Worm (Caenorhabditis elegans) whole organism, L1 larva: ENCODE measurements around the gene argn-1.

Source experiments
- C04F5.9 ChIP-seq: sonication (generic microtip); optimal IDR thresholded peaks from 2 replicates; lab custom pipeline; 2016; ENCODE audit warnings: missing genetic modification characterization, missing compliant biosample characterization
- C16A3.4 ChIP-seq: fragments of 150-350 bp; optimal IDR thresholded peaks from 2 replicates; lab custom pipeline; 2014; ENCODE audit warnings: missing biosample characterization, missing genetic modification characterization
- C34B4.2 ChIP-seq: sonication (generic microtip); optimal IDR thresholded peaks from 2 replicates; lab custom pipeline; 2017; ENCODE audit warnings: mild to moderate bottlenecking, missing genetic modification characterization, missing compliant biosample characterization
- Y116A8C.19 ChIP-seq: sonication (generic microtip); optimal IDR thresholded peaks from 2 replicates; lab custom pipeline; 2016; ENCODE audit warnings: missing compliant biosample characterization, missing genetic modification characterization, borderline replicate concordance
- aha-1 ChIP-seq: fragments of 150-350 bp; optimal IDR thresholded peaks from 2 replicates; lab custom pipeline; 2014; ENCODE audit warnings: missing biosample characterization, missing genetic modification characterization
- alr-1 ChIP-seq: fragments of 200-800 bp; sonication (Bioruptor generic); optimal IDR thresholded peaks from 2 replicates; lab custom pipeline; 2018; ENCODE audit warnings: borderline replicate concordance, mild to moderate bottlenecking, missing genetic modification characterization, missing compliant biosample characterization
- aly-2 ChIP-seq: fragments of 150-350 bp; optimal IDR thresholded peaks from 2 replicates; lab custom pipeline; 2014; ENCODE audit warnings: missing biosample characterization, missing genetic modification characterization
- blmp-1 ChIP-seq: fragments of 150-350 bp; optimal IDR thresholded peaks from 2 replicates; lab custom pipeline; 2014; ENCODE audit warnings: missing biosample characterization, missing genetic modification characterization
- ceh-8 ChIP-seq: fragments of 200-800 bp; sonication (Bioruptor generic); optimal IDR thresholded peaks from 2 replicates; lab custom pipeline; 2018; ENCODE audit warnings: mild to moderate bottlenecking, missing genetic modification characterization, moderate library complexity, missing compliant biosample characterization
- ceh-90 ChIP-seq: sonication (generic microtip); optimal IDR thresholded peaks from 2 replicates; lab custom pipeline; 2016; ENCODE audit warnings: missing genetic modification characterization, missing compliant biosample characterization
- dpl-1 ChIP-seq, 3 experiments: fragments of 150-350 bp in 2 of 3; sonication (generic microtip) in 1 of 3; optimal IDR thresholded peaks; 2 replicates each; lab custom pipeline; 2014 to 2017; ENCODE audit warnings: missing biosample characterization in 3 of 3, missing genetic modification characterization in 3 of 3, missing genetic modification reagents in 3 of 3
- dsc-1 ChIP-seq: sonication (generic microtip); optimal IDR thresholded peaks from 2 replicates; lab custom pipeline; 2016; ENCODE audit warnings: mild to moderate bottlenecking, missing genetic modification characterization, missing compliant biosample characterization
- efl-3 ChIP-seq: fragments of 200-800 bp; sonication (Bioruptor generic); optimal IDR thresholded peaks from 2 replicates; lab custom pipeline; 2018; ENCODE audit warnings: mild to moderate bottlenecking, missing genetic modification characterization, missing compliant biosample characterization
- egl-13 ChIP-seq: sonication (generic microtip); optimal IDR thresholded peaks from 2 replicates; lab custom pipeline; 2016; ENCODE audit warnings: missing genotype, missing genetic modification reagents, missing genetic modification characterization, missing compliant biosample characterization
- egl-27 ChIP-seq, 2 experiments: fragments of 150-350 bp in 1 of 2; sonication (generic microtip); optimal IDR thresholded peaks; 3 replicates each; lab custom pipeline; 2017 to 2018; ENCODE audit warnings: missing biosample characterization in 2 of 2, missing genetic modification characterization in 2 of 2, missing genetic modification reagents in 2 of 2
- elt-3 ChIP-seq, 6 experiments: fragments of 150-350 bp in 1 of 6; sonication (generic microtip); optimal IDR thresholded peaks; 2 replicates each; lab custom pipeline; 2017 to 2018; ENCODE audit warnings: missing biosample characterization in 6 of 6, missing genetic modification characterization in 6 of 6, inconsistent platforms in 1 of 6
- fkh-4 ChIP-seq: sonication (generic microtip); optimal IDR thresholded peaks from 2 replicates; lab custom pipeline; 2016; ENCODE audit warnings: missing compliant biosample characterization, missing genetic modification characterization, borderline replicate concordance
- fos-1 ChIP-seq: fragments of 150-350 bp; optimal IDR thresholded peaks from 2 replicates; lab custom pipeline; 2014; ENCODE audit warnings: missing biosample characterization, missing genetic modification characterization
- grh-1 ChIP-seq: fragments of 200-800 bp; sonication (Bioruptor generic); IDR thresholded peaks from 2 replicates; pipeline ENCODE4 v1.3.6; 2022; ENCODE audit warnings: missing genetic modification reagents, missing genetic modification characterization, missing compliant biosample characterization
- hlh-17 ChIP-seq: fragments of 200-800 bp; sonication (Bioruptor generic); optimal IDR thresholded peaks from 2 replicates; lab custom pipeline; 2018; ENCODE audit warnings: missing genetic modification characterization, mild to moderate bottlenecking, missing compliant biosample characterization, moderate library complexity, borderline replicate concordance
- hlh-4 ChIP-seq: sonication (generic microtip); optimal IDR thresholded peaks from 2 replicates; lab custom pipeline; 2016; ENCODE audit warnings: mild to moderate bottlenecking, missing genetic modification characterization, missing compliant biosample characterization
- irx-1 ChIP-seq: sonication (generic microtip); optimal IDR thresholded peaks from 2 replicates; lab custom pipeline; 2016; ENCODE audit warnings: missing genetic modification characterization, missing compliant biosample characterization
- isw-1 ChIP-seq: fragments of 200-800 bp; sonication (Bioruptor generic); IDR thresholded peaks from 2 replicates; pipeline ENCODE4 v1.3.6; 2022; ENCODE audit warnings: missing genetic modification characterization, missing compliant biosample characterization
- jun-1 ChIP-seq: fragments of 150-350 bp; optimal IDR thresholded peaks from 2 replicates; lab custom pipeline; 2014; ENCODE audit warnings: missing biosample characterization, missing genetic modification reagents, missing genetic modification characterization
- lin-13 ChIP-seq: fragments of 150-350 bp; optimal IDR thresholded peaks from 2 replicates; lab custom pipeline; 2014; ENCODE audit warnings: missing biosample characterization, missing genetic modification reagents, missing genetic modification characterization
- lin-14 ChIP-seq: fragments of 200-800 bp; sonication (Bioruptor generic); optimal IDR thresholded peaks from 2 replicates; lab custom pipeline; 2018; ENCODE audit warnings: mild to moderate bottlenecking, missing genetic modification characterization, moderate library complexity, missing compliant biosample characterization
- lin-35 ChIP-seq, 2 experiments: fragments of 150-350 bp; optimal IDR thresholded peaks; 2 replicates each; lab custom pipeline; 2014; ENCODE audit warnings: missing biosample characterization in 2 of 2, missing genetic modification characterization in 2 of 2, missing genetic modification reagents in 2 of 2
- lir-3 ChIP-seq: sonication (generic microtip); optimal IDR thresholded peaks from 2 replicates; lab custom pipeline; 2016; ENCODE audit warnings: mild to moderate bottlenecking, missing genetic modification characterization, moderate library complexity, missing compliant biosample characterization; ENCODE audit not compliant: poor library complexity
- lsy-2 ChIP-seq, 2 experiments: fragments of 150-350 bp; optimal IDR thresholded peaks; 2 replicates each; lab custom pipeline; 2014; ENCODE audit warnings: missing biosample characterization in 2 of 2, missing genetic modification characterization in 2 of 2
- mab-9 ChIP-seq: fragments of 200-800 bp; sonication (Bioruptor generic); IDR thresholded peaks from 2 replicates; pipeline ENCODE4 v1.3.6; 2022; ENCODE audit warnings: missing genetic modification reagents, missing genetic modification characterization, missing compliant biosample characterization
- mdl-1 ChIP-seq, 2 experiments: fragments of 150-350 bp; optimal IDR thresholded peaks; 2 replicates each; lab custom pipeline; 2014 to 2017; ENCODE audit warnings: missing biosample characterization in 2 of 2, missing genetic modification characterization in 2 of 2, inconsistent platforms in 1 of 2
- mep-1 ChIP-seq: fragments of 150-350 bp; optimal IDR thresholded peaks from 2 replicates; lab custom pipeline; 2014; ENCODE audit warnings: missing biosample characterization, missing genetic modification characterization
- nhr-19 ChIP-seq: fragments of 200-800 bp; sonication (Bioruptor generic); conservative IDR thresholded peaks from 2 replicates; pipeline ENCODE4 v1.3.6; 2022; ENCODE audit warnings: missing genetic modification characterization, missing compliant biosample characterization
- nhr-20 ChIP-seq: sonication (generic microtip); optimal IDR thresholded peaks from 2 replicates; lab custom pipeline; 2016; ENCODE audit warnings: mild to moderate bottlenecking, missing genetic modification characterization, missing compliant biosample characterization
- nhr-47 ChIP-seq: sonication (generic microtip); optimal IDR thresholded peaks from 2 replicates; lab custom pipeline; 2016; ENCODE audit warnings: mild to moderate bottlenecking, missing genetic modification characterization, moderate library complexity, missing compliant biosample characterization
- nhr-71 ChIP-seq: sonication (generic microtip); optimal IDR thresholded peaks from 2 replicates; lab custom pipeline; 2016; ENCODE audit warnings: mild to moderate bottlenecking, missing genetic modification characterization, moderate library complexity, missing compliant biosample characterization
- nhr-84 ChIP-seq: sonication (generic microtip); optimal IDR thresholded peaks from 2 replicates; lab custom pipeline; 2017; ENCODE audit warnings: missing biosample characterization, missing genetic modification characterization
- nhr-85 ChIP-seq: sonication (generic microtip); peaks from one replicate; lab custom pipeline; 2016; ENCODE audit warnings: missing genetic modification characterization, inconsistent platforms, missing compliant biosample characterization
- nhr-90 ChIP-seq: sonication (generic microtip); optimal IDR thresholded peaks from 2 replicates; lab custom pipeline; 2016; ENCODE audit warnings: mild to moderate bottlenecking, missing genetic modification characterization, missing compliant biosample characterization; ENCODE audit not compliant: poor library complexity
- pag-3 ChIP-seq: sonication (generic microtip); optimal IDR thresholded peaks from 2 replicates; lab custom pipeline; 2017; ENCODE audit warnings: missing genetic modification characterization, mild to moderate bottlenecking, missing compliant biosample characterization, antibody characterized with exemption, borderline replicate concordance; ENCODE audit not compliant: insufficient read depth
- rnt-1 ChIP-seq: sonication (generic microtip); optimal IDR thresholded peaks from 2 replicates; lab custom pipeline; 2016; ENCODE audit warnings: mild to moderate bottlenecking, missing genetic modification characterization, moderate library complexity, missing compliant biosample characterization
- skn-1 ChIP-seq: fragments of 150-350 bp; optimal IDR thresholded peaks from 2 replicates; lab custom pipeline; 2014; ENCODE audit warnings: missing biosample characterization, missing genetic modification characterization
- snu-23 ChIP-seq: sonication (generic microtip); optimal IDR thresholded peaks from 2 replicates; lab custom pipeline; 2016; ENCODE audit warnings: missing genetic modification characterization, missing compliant biosample characterization
- sptf-1 ChIP-seq: fragments of 150-350 bp; optimal IDR thresholded peaks from 2 replicates; lab custom pipeline; 2014; ENCODE audit warnings: missing biosample characterization, missing genetic modification characterization
- sup-37 ChIP-seq: fragments of 200-800 bp; sonication (Bioruptor generic); optimal IDR thresholded peaks from 2 replicates; lab custom pipeline; 2018; ENCODE audit warnings: mild to moderate bottlenecking, missing genetic modification characterization, missing compliant biosample characterization
- unc-98 ChIP-seq: fragments of 200-800 bp; sonication (Bioruptor generic); IDR thresholded peaks from 2 replicates; pipeline ENCODE4 v1.3.6; 2022; ENCODE audit warnings: missing genetic modification characterization, missing compliant biosample characterization
- xbp-1 ChIP-seq: sonication (generic microtip); optimal IDR thresholded peaks from 2 replicates; lab custom pipeline; 2016; ENCODE audit warnings: missing genetic modification characterization, missing compliant biosample characterization
- ztf-11 ChIP-seq, 2 experiments: sonication (generic microtip); optimal IDR thresholded peaks; 2 replicates each; lab custom pipeline; 2016 to 2017; ENCODE audit warnings: missing genetic modification characterization in 2 of 2, missing biosample characterization in 1 of 2, missing compliant biosample characterization in 1 of 2

Gene argn-1

ce11 chrX:5629941-5630340 is at the start of gene argn-1:
Gene argn-1 (plus strand): TSS chrX:5630023.
- TF ChIP-seq ceh-8 (GFP tag; lab: Kevin White, UChicago) (no peak), lin-35 (GFP tag; optimal IDR thresholded peaks at IDR 0.05; lab: Kevin White, UChicago) (peak in 1 of 2 experiments; percentile 38), nhr-90 (tag; lab: Kevin White, UChicago) (peak; percentile 52), elt-3 (tag; optimal IDR thresholded peaks at IDR 0.05; lab: Kevin White, UChicago) (peak in 1 of 6 experiments; percentile 42), hlh-4 (tag; lab: Kevin White, UChicago) (no peak), snu-23 (GFP tag; lab: Kevin White, UChicago) (peak; percentile 20), lin-14 (GFP tag; lab: Kevin White, UChicago) (peak; percentile 22), mab-9 (GFP tag; lab: Robert Waterston, UW) (no peak), jun-1 (tag; lab: Kevin White, UChicago) (no peak), alr-1 (tag; lab: Kevin White, UChicago) (no peak), nhr-20 (tag; lab: Kevin White, UChicago) (peak; percentile 50), grh-1 (GFP tag; lab: Robert Waterston, UW) (peak; percentile 36; the same call in 1 of the 2 replicates), lsy-2 (tag; optimal IDR thresholded peaks at IDR 0.05; lab: Kevin White, UChicago) (no peak), ztf-11 (tag; optimal IDR thresholded peaks at IDR 0.05; lab: Kevin White, UChicago) (no peak), sptf-1 (tag; lab: Kevin White, UChicago) (no peak), efl-3 (GFP tag; lab: Kevin White, UChicago) (no peak), nhr-71 (tag; lab: Kevin White, UChicago) (peak; percentile 48), C16A3.4 (tag; lab: Kevin White, UChicago) (no peak), dsc-1 (tag; lab: Kevin White, UChicago) (no peak), Y116A8C.19 (tag; lab: Kevin White, UChicago) (no peak), fos-1 (tag; lab: Kevin White, UChicago) (no peak), C34B4.2 (no peak), aha-1 (no peak), fkh-4 (no peak), blmp-1 (tag; lab: Kevin White, UChicago) (peak; percentile 58), xbp-1 (tag; lab: Kevin White, UChicago) (no peak), mdl-1 (tag; optimal IDR thresholded peaks at IDR 0.05; lab: Kevin White, UChicago) (peak in 1 of 2 experiments; percentile 52), lir-3 (no peak), nhr-85 (tag; lab: Kevin White, UChicago) (peak; percentile 72), pag-3 (no peak), nhr-47 (tag; lab: Kevin White, UChicago) (no peak), nhr-84 (tag; lab: Kevin White, UChicago) (no peak), egl-13 (tag; lab: Kevin White, UChicago) (no peak), hlh-17 (GFP tag; lab: Kevin White, UChicago) (no peak)

ce11 chrX:5591830-5592229 is 38.0 kb upstream of the argn-1 start:
- TF ChIP-seq lin-14 (GFP tag; lab: Kevin White, UChicago) (peak; percentile 86), egl-27 (tag; optimal IDR thresholded peaks at IDR 0.05; lab: Kevin White, UChicago) (no peak), isw-1 (GFP tag; lab: Robert Waterston, UW) (no peak), elt-3 (tag; optimal IDR thresholded peaks at IDR 0.05; lab: Kevin White, UChicago) (no peak), nhr-90 (tag; lab: Kevin White, UChicago) (no peak), efl-3 (GFP tag; lab: Kevin White, UChicago) (no peak), lir-3 (no peak), unc-98 (GFP tag; lab: Robert Waterston, UW) (no peak), sptf-1 (tag; lab: Kevin White, UChicago) (no peak), hlh-17 (GFP tag; lab: Kevin White, UChicago) (no peak), C04F5.9 (tag; lab: Kevin White, UChicago) (no peak), irx-1 (tag; lab: Kevin White, UChicago) (no peak), blmp-1 (tag; lab: Kevin White, UChicago) (peak; percentile 89), nhr-85 (tag; lab: Kevin White, UChicago) (peak; percentile 47), mep-1 (peak; percentile 29), skn-1 (tag; lab: Kevin White, UChicago) (peak; percentile 9), C16A3.4 (tag; lab: Kevin White, UChicago) (no peak), sup-37 (no peak), ceh-90 (tag; lab: Kevin White, UChicago) (no peak), pag-3 (no peak), snu-23 (GFP tag; lab: Kevin White, UChicago) (peak; percentile 64), nhr-19 (GFP tag; lab: Robert Waterston, UW) (peak; percentile 50), lin-13 (GFP tag; lab: Kevin White, UChicago) (no peak), xbp-1 (tag; lab: Kevin White, UChicago) (peak; percentile 46), rnt-1 (peak; percentile 64), aly-2 (tag; lab: Kevin White, UChicago) (no peak), dpl-1 (GFP tag; optimal IDR thresholded peaks at IDR 0.05; lab: Kevin White, UChicago) (no peak)
